Worm (Caenorhabditis elegans): ENCODE results near the gene daf-5.

DNA sequence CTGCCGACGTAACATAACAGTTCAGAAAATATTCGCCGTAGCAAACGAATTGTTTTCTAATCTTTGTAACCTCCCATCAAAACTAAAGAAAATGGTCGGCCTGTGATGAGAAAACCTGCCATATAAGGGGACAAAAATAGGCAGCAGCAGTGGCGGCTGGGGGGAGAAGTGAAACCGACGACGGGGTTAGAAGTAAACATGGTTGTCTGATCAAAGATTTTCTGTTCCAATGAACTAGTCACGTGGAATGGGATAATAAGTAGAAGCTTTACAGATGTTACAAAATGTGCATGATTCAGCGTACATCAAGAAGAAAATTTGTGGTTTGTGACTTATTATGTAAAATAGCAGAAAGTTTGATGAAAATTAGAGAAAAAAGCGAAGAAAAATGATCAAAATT, 6.9 kb downstream of the daf-5 start:
- TF ChIP-seq T22C8.4 (GFP tag; IDR thresholded peaks at IDR 0.05) (no peak), tab-1 (GFP tag; IDR thresholded peaks at IDR 0.05) (no peak), klf-2 (GFP tag; conservative IDR thresholded peaks at IDR 0.05) (no peak), ztf-23 (GFP tag; IDR thresholded peaks at IDR 0.05) (no peak), ztf-29 (GFP tag; IDR thresholded peaks at IDR 0.05) (no peak)
